Worm (Caenorhabditis elegans): Measurements from ENCODE around the gene hrg-9.

DNA sequence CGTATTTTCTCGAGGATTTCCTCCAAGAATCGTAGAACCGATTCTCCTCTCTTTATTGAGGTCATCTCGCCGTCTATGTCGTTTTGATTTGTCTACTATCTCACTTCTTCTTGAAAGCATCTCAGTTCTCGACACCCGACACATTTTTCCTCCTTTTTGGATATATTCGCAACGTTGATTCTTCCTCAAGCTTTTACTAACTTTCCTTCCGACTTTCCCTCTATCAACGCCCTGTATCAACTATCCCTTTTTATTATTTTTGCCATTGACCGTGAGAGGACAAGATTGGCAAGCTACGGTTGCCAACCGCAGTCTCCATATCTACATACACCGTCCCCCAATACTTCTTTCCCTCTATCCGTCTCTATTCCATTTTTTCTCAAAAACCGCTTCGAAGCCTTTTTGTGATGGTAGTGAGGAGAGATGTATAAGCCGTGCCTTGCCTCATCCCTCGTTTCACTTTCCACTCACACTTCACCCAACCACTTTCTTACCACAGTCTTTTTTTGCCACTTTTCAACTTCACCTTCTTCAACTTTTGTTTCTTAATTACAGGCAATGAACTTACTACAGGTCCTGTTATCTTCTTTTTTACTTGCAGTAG lies 34.1 kb downstream of the hrg-9 start, which contains the start of gene T16G1.2:
- TF ChIP-seq med-1 (GFP tag; optimal IDR thresholded peaks at IDR 0.05; ENCODE audit: insufficient read depth): no peak
- TF ChIP-seq flt-1 (GFP tag; IDR thresholded peaks at IDR 0.05): no peak
- no peak for TF ChIP-seq tab-1 (GFP tag; IDR thresholded peaks at IDR 0.05)
